Fruit fly (Drosophila melanogaster): Measurements from ENCODE around the gene lectin-29Ca.

Gene lectin-29Ca

DNA sequence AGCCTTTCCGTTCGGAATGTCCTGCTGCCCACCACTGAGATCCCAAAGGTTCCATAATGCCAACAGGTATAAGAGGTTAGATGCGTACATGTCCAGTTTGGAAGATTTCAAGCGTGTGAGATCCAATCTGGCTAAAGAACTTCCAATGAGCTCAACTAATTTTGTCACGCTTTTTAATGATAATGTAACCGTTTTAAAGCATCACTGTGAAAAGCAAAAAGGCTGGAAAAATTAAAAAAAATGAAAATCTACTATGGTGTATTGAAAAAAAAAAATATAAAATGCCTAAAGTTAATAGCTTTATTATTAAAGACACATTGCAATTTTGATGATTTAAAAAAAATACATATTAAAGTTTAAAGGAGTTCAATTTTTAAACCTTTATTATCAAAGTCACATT is 958 bp downstream of the lectin-29Ca start, which contains the start of gene Acp29AB:
TSS of gene Acp29AB (minus strand) at position 101 of the 400 bp plus-strand sequence.
- no peak for TF ChIP-seq CG8478 (optimal IDR thresholded peaks at IDR 0.05)
- TF ChIP-seq CTCF (optimal IDR thresholded peaks at IDR 0.05), result no peak

DNA sequence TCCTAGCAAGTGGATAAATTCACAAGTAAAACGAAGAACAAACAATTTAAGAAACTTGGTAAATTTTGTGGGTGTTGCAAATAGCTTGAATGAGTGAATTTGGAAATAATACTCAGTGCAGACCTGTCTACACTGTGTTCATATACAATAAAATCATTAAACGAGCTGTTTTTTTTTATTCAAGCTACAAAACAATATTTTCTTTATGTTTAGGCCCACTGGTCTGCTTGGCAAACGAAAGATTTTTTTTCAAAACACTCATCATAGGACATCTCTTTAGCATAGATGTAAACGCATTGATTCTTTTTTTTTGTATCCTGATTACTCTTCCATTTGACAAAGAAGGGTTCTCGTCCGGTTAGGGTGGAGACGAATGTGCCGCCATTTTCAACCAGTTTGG is 1.8 kb downstream of the lectin-29Ca start, which contains the start of gene CG42820:
TSS of gene CG42820 (minus strand) at position 101 of the 400 bp plus-strand sequence.
- TF ChIP-seq CG8478 (optimal IDR thresholded peaks at IDR 0.05) (no peak), CTCF (optimal IDR thresholded peaks at IDR 0.05) (no peak)

dm6 chr2L:8389231-8389630 is 4.8 kb downstream of the lectin-29Ca start, which contains the start of gene CG42819:
TSS of gene CG42819 (minus strand) at chr2L:8389331.
- no peak for TF ChIP-seq CG8478 (optimal IDR thresholded peaks at IDR 0.05)
- no peak for TF ChIP-seq CTCF (optimal IDR thresholded peaks at IDR 0.05)

dm6 chr2L:8385849-8386248 is 8.2 kb downstream of the lectin-29Ca start:
- TF ChIP-seq CTCF (optimal IDR thresholded peaks at IDR 0.05), result no peak
- no peak for TF ChIP-seq CG8478 (optimal IDR thresholded peaks at IDR 0.05)

dm6 chr2L:8384985-8385519 is 9.0 kb downstream of the lectin-29Ca start:
- TF ChIP-seq CG8478 (optimal IDR thresholded peaks at IDR 0.05), result no peak
- no peak for TF ChIP-seq CTCF (optimal IDR thresholded peaks at IDR 0.05)

- TF ChIP-seq CG8478 (optimal IDR thresholded peaks at IDR 0.05), result no peak
- TF ChIP-seq CTCF (optimal IDR thresholded peaks at IDR 0.05), result no peak
Measured at dm6 chr2L:8384108-8384601, 9.9 kb downstream of the lectin-29Ca start, which contains the start of the genes Dad1 and CG13384. TSS of gene Dad1 (minus strand) at chr2L:8384137. TSS of gene CG13384 (plus strand) at chr2L:8384455.

dm6 chr2L:8382646-8383045 is 11.4 kb downstream of the lectin-29Ca start, which contains the start of the genes CG13392 and Rcd4:
TSS of gene CG13392 (minus strand) at chr2L:8382807.
TSS of gene Rcd4 (plus strand) at chr2L:8382861.
- TF ChIP-seq CG8478 (optimal IDR thresholded peaks at IDR 0.05) (no peak), CTCF (optimal IDR thresholded peaks at IDR 0.05) (no peak)

DNA sequence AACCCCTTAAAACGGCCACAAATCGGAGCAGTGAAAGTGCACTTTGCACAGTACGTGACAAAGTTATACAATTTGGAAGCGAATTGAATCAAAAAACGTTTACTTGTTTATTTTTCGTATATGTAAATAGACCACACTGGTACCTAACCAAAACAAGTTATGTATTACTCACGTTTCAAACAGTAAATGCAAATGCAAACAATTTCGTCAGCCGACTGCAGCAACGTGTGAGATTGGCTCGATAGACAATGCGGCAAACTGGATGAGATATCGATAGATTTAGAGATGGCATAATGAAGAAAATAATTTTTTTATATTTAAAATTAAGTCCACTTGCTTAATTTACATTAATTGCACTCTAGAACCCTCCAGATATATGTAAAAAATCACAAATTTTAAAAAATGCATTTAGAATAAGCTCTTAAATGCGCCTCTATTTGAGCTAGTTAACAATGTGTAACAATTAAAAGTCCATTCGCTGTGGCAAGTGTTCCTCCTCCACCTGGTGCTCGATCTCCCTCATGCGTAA is 12.5 kb downstream of the lectin-29Ca start, which contains the start of gene AlaRS:
TSS of gene AlaRS (minus strand) at position 257 of the 529 bp plus-strand sequence.
- TF ChIP-seq CTCF (optimal IDR thresholded peaks at IDR 0.05) (no peak), CG8478 (optimal IDR thresholded peaks at IDR 0.05) (no peak)

- TF ChIP-seq CG8478 (optimal IDR thresholded peaks at IDR 0.05) (no peak), CTCF (optimal IDR thresholded peaks at IDR 0.05) (no peak)
Measured at dm6 chr2L:8376717-8377116, 17.4 kb downstream of the lectin-29Ca start, which contains the start of the genes CG13390 and CG17294. TSS of gene CG13390 (minus strand) at chr2L:8376797. TSS of gene CG17294 (plus strand) at chr2L:8377035.

dm6 chr2L:8374235-8374634 is 19.8 kb downstream of the lectin-29Ca start, which contains the start of gene Wdr82:
TSS of gene Wdr82 (plus strand) at chr2L:8374461.
- no peak for TF ChIP-seq CG8478 (optimal IDR thresholded peaks at IDR 0.05)
- no peak for TF ChIP-seq CTCF (optimal IDR thresholded peaks at IDR 0.05)

DNA sequence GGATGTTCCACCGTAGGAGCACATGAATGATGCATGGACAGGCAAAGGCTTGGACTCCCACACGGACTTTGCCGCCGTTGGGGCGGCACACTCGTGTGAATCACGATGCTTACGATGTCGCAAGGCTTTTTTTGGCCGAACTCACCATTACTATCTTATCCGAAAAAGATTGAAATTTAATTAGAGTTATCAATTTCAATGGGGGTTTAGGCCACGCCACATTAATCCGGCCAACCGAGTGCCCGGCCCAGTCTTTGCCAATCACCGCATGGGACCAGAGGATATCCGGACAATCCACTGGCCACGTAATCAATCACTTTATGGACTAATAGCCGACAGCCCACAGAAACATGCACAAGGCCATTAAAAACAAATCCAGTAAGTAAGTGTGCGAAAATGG is 21.8 kb downstream of the lectin-29Ca start:
- TF ChIP-seq CTCF (optimal IDR thresholded peaks at IDR 0.05) (no peak), CG8478 (optimal IDR thresholded peaks at IDR 0.05) (no peak)

- TF ChIP-seq CTCF (optimal IDR thresholded peaks at IDR 0.05), result no peak
- TF ChIP-seq CG8478 (optimal IDR thresholded peaks at IDR 0.05), result no peak
Measured at dm6 chr2L:8371354-8371937, 22.6 kb downstream of the lectin-29Ca start.

- no peak for TF ChIP-seq CG8478 (optimal IDR thresholded peaks at IDR 0.05)
- no peak for TF ChIP-seq CTCF (optimal IDR thresholded peaks at IDR 0.05)
Measured at dm6 chr2L:8370364-8371326, 23.4 kb downstream of the lectin-29Ca start, which contains the start of gene CG17292. TSS of gene CG17292 (plus strand) at chr2L:8370454.

All from S2 (cell line).